Fruit fly (Drosophila melanogaster): ENCODE measurements around the gene HLH3B.

Gene HLH3B

dm6 chrX:2658258-2658853, 23.2 kb downstream of the HLH3B start (continued):
- no peak for TF ChIP-seq trem (tag; optimal IDR thresholded peaks at IDR 0.05)
- TF ChIP-seq CG8290 (GFP tag; optimal IDR thresholded peaks at IDR 0.05) = peak; percentile 32
- no peak for TF ChIP-seq CG8290 (tag; optimal IDR thresholded peaks at IDR 0.05)
- no peak for TF ChIP-seq CG7839 (tag; optimal IDR thresholded peaks at IDR 0.05)
- TF ChIP-seq sqz (GFP tag; optimal IDR thresholded peaks at IDR 0.05) = no peak
- 0 out of 3 replicates have a peak, but pooled peaks have one; percentile 18 for TF ChIP-seq so (GFP tag; IDR thresholded peaks at IDR 0.05)
- no peak for TF ChIP-seq zen2 (GFP tag; IDR thresholded peaks at IDR 0.05; ENCODE audit: partially characterized antibody)
- no peak for TF ChIP-seq NK7.1 (GFP tag; optimal IDR thresholded peaks at IDR 0.05)
- no peak for TF ChIP-seq gcm (GFP tag; optimal IDR thresholded peaks at IDR 0.05)
- peak; percentile 79 for TF ChIP-seq cg (GFP tag; optimal IDR thresholded peaks at IDR 0.05)
- no peak for TF ChIP-seq Dek (tag; optimal IDR thresholded peaks at IDR 0.05)
- no peak for TF ChIP-seq luna (GFP tag; optimal IDR thresholded peaks at IDR 0.05)
- 0 out of 2 replicates have a peak, but pooled peaks have one; percentile 17 for TF ChIP-seq Scr (GFP tag; IDR thresholded peaks at IDR 0.05; ENCODE audit: partially characterized antibody)
- TF ChIP-seq fd64A (GFP tag; optimal IDR thresholded peaks at IDR 0.05) = no peak
- TF ChIP-seq pnt (GFP tag; optimal IDR thresholded peaks at IDR 0.05) = no peak
- TF ChIP-seq CG13287 (GFP tag; IDR thresholded peaks at IDR 0.05; ENCODE audit: partially characterized antibody) = peak; percentile 31; the same call in 1 of the 2 replicates
- TF ChIP-seq CkIIα-i1 (GFP tag; IDR thresholded peaks at IDR 0.05) = no peak
- TF ChIP-seq BtbVII (GFP tag; optimal IDR thresholded peaks at IDR 0.05) = peak; percentile 39
- no peak for TF ChIP-seq ab (GFP tag; optimal IDR thresholded peaks at IDR 0.05)
- TF ChIP-seq CG10431 (GFP tag; optimal IDR thresholded peaks at IDR 0.05) = no peak
- TF ChIP-seq CG12299 (tag; optimal IDR thresholded peaks at IDR 0.05) = no peak
- peak; percentile 36 for TF ChIP-seq cwo (GFP tag; optimal IDR thresholded peaks at IDR 0.05)
- TF ChIP-seq z (GFP tag; IDR thresholded peaks at IDR 0.05) = peak; percentile 49; the same call in 1 of the 3 replicates
- TF ChIP-seq nerfin-1 (tag; optimal IDR thresholded peaks at IDR 0.05) = no peak
- TF ChIP-seq GATAe (GFP tag; conservative IDR thresholded peaks at IDR 0.05) = peak; percentile 59
- no peak for TF ChIP-seq run (tag; optimal IDR thresholded peaks at IDR 0.05)
- no peak for TF ChIP-seq ro (GFP tag; IDR thresholded peaks at IDR 0.05)
- no peak for TF ChIP-seq Nf-YA (GFP tag; IDR thresholded peaks at IDR 0.05)
- no peak for TF ChIP-seq usp (GFP tag; optimal IDR thresholded peaks at IDR 0.05)
- no peak for TF ChIP-seq Antp (GFP tag; optimal IDR thresholded peaks at IDR 0.05)
- no peak for TF ChIP-seq Rfx (GFP tag; IDR thresholded peaks at IDR 0.05)
- TF ChIP-seq CG34422 (GFP tag; IDR thresholded peaks at IDR 0.05) = no peak
- no peak for TF ChIP-seq corto (GFP tag; optimal IDR thresholded peaks at IDR 0.05)
- no peak for TF ChIP-seq hbn (GFP tag; IDR thresholded peaks at IDR 0.05; ENCODE audit: partially characterized antibody)
- no peak for TF ChIP-seq NfI (GFP tag; optimal IDR thresholded peaks at IDR 0.05)
- TF ChIP-seq pan (optimal IDR thresholded peaks at IDR 0.05) = no peak
- no peak for TF ChIP-seq pan (GFP tag; optimal IDR thresholded peaks at IDR 0.05 in 1 of 2, IDR thresholded peaks at IDR 0.05 in 1 of 2)
- no peak for TF ChIP-seq NFAT (GFP tag; IDR thresholded peaks at IDR 0.05)
- no peak for TF ChIP-seq CG6683 (GFP tag; optimal IDR thresholded peaks at IDR 0.05)
- no peak for TF ChIP-seq CG2678 (tag; optimal IDR thresholded peaks at IDR 0.05)
- TF ChIP-seq CG6813 (GFP tag; optimal IDR thresholded peaks at IDR 0.05) = peak; percentile 9
- no peak for TF ChIP-seq trh (GFP tag; optimal IDR thresholded peaks at IDR 0.05)
- TF ChIP-seq slbo (GFP tag; IDR thresholded peaks at IDR 0.05) = no peak
- TF ChIP-seq btn (GFP tag; optimal IDR thresholded peaks at IDR 0.05) = no peak
- TF ChIP-seq CG14050 (GFP tag; IDR thresholded peaks at IDR 0.05) = no peak
- TF ChIP-seq org-1 (GFP tag; optimal IDR thresholded peaks at IDR 0.05) = no peak
- TF ChIP-seq peb (GFP tag; IDR thresholded peaks at IDR 0.05) = no peak
- TF ChIP-seq unpg (GFP tag; optimal IDR thresholded peaks at IDR 0.05) = no peak
- TF ChIP-seq chif (GFP tag; optimal IDR thresholded peaks at IDR 0.05) = no peak
- no peak for TF ChIP-seq mam (GFP tag; optimal IDR thresholded peaks at IDR 0.05)
- no peak for TF ChIP-seq CG10543 (GFP tag; optimal IDR thresholded peaks at IDR 0.05)
